Worm (Caenorhabditis elegans) whole organism, L3 larva: ENCODE measurements around the gene str-125.

Experiments
- R02D3.7 ChIP-seq: fragments of 150-350 bp; optimal IDR thresholded peaks from 2 replicates; lab custom pipeline; 2014; ENCODE audit warnings: missing biosample characterization, missing genetic modification characterization
- ZK546.5 ChIP-seq: sonication (generic microtip); optimal IDR thresholded peaks from 2 replicates; lab custom pipeline; 2017; ENCODE audit warnings: missing biosample characterization, missing genetic modification characterization
- aly-2 ChIP-seq: fragments of 150-350 bp; optimal IDR thresholded peaks from 2 replicates; lab custom pipeline; 2014; ENCODE audit warnings: missing biosample characterization, missing genetic modification characterization
- ama-1 ChIP-seq: fragments of 150-350 bp; optimal IDR thresholded peaks from 2 replicates; lab custom pipeline; 2018
- ceh-28 ChIP-seq: fragments of 150-350 bp; optimal IDR thresholded peaks from 2 replicates; lab custom pipeline; 2014; ENCODE audit warnings: missing biosample characterization, missing genetic modification reagents, missing genetic modification characterization
- elt-1 ChIP-seq: fragments of 150-350 bp; optimal IDR thresholded peaks from 2 replicates; lab custom pipeline; 2014; ENCODE audit warnings: missing biosample characterization, missing genetic modification characterization
- fos-1 ChIP-seq: fragments of 150-350 bp; optimal IDR thresholded peaks from 2 replicates; lab custom pipeline; 2014; ENCODE audit warnings: missing biosample characterization, missing genetic modification characterization
- nhr-67 ChIP-seq: fragments of 150-350 bp; optimal IDR thresholded peaks from 2 replicates; lab custom pipeline; 2014; ENCODE audit warnings: missing biosample characterization, missing genetic modification characterization
- nhr-77 ChIP-seq: fragments of 150-350 bp; optimal IDR thresholded peaks from 2 replicates; lab custom pipeline; 2014; ENCODE audit warnings: missing biosample characterization, missing genetic modification characterization
- tbx-2 ChIP-seq: sonication (generic microtip); optimal IDR thresholded peaks from 2 replicates; lab custom pipeline; 2016; ENCODE audit warnings: mild to moderate bottlenecking, missing genetic modification characterization, missing compliant biosample characterization
- unc-62 ChIP-seq: fragments of 150-350 bp; sonication (generic microtip); optimal IDR thresholded peaks from 4 replicates; lab custom pipeline; 2014; ENCODE audit warnings: missing biosample characterization, missing genetic modification reagents, missing genetic modification characterization
- zag-1 ChIP-seq: fragments of 150-350 bp; optimal IDR thresholded peaks from 2 replicates; lab custom pipeline; 2014; ENCODE audit warnings: missing biosample characterization, missing genetic modification characterization
- ztf-4 ChIP-seq: fragments of 150-350 bp; optimal IDR thresholded peaks from 2 replicates; lab custom pipeline; 2014; ENCODE audit warnings: missing biosample characterization, missing genetic modification characterization

- no peak for TF ChIP-seq aly-2
- TF ChIP-seq R02D3.7 (tag; lab: Kevin White, UChicago), result no peak
- no peak for TF ChIP-seq unc-62 (GFP tag; lab: Kevin White, UChicago)
- TF ChIP-seq nhr-67 (tag; lab: Kevin White, UChicago), result no peak
- TF ChIP-seq ama-1 (lab: Kevin White, UChicago), result no peak
- no peak for TF ChIP-seq ztf-4 (tag; lab: Kevin White, UChicago)
- no peak for TF ChIP-seq ZK546.5 (tag; lab: Kevin White, UChicago)
- no peak for TF ChIP-seq nhr-77
- TF ChIP-seq elt-1 (tag; lab: Kevin White, UChicago), result no peak
- no peak for TF ChIP-seq zag-1 (tag; lab: Kevin White, UChicago)
- no peak for TF ChIP-seq ceh-28
- TF ChIP-seq tbx-2 (tag; lab: Kevin White, UChicago), result no peak
- no peak for TF ChIP-seq fos-1 (tag; lab: Kevin White, UChicago)
Observed at ce11 chrV:17104527-17104926, 28.7 kb upstream of the str-125 start, which contains the start of gene nhr-248.
